Fruit fly (Drosophila melanogaster): ENCODE results near the gene CG9855.

- TF ChIP-seq Snoo (tag; optimal IDR thresholded peaks at IDR 0.05) (peak; percentile 24), CG12605 (GFP tag; IDR thresholded peaks at IDR 0.05) (no peak), CG4496 (GFP tag; IDR thresholded peaks at IDR 0.05) (peak; percentile 29; the same call in 1 of the 3 replicates), CG34367 (tag; optimal IDR thresholded peaks at IDR 0.05) (peak; percentile 1), EcR (GFP tag; optimal IDR thresholded peaks at IDR 0.05) (peak; percentile 8), Ets98B (GFP tag; IDR thresholded peaks at IDR 0.05) (peak; percentile 15; the same call in 1 of the 2 replicates), fd96Ca (GFP tag; IDR thresholded peaks at IDR 0.05) (no peak), CG13204 (GFP tag; optimal IDR thresholded peaks at IDR 0.05) (no peak)
Observed at dm6 chr3R:4387490-4387889, 10.2 kb downstream of the CG9855 start, which contains the start of gene tub.

Measured in whole organism, pupa.